Fruit fly (Drosophila melanogaster) whole organism, embryonic: ENCODE measurements around the gene CG8312.

Source experiments
- Atf-2 ChIP-seq: fragments of 200-800 bp; sonication (Bioruptor generic); optimal IDR thresholded peaks from 2 replicates; lab custom pipeline; 2016; ENCODE audit warnings: missing biosample characterization, missing genetic modification characterization
- CG10565 ChIP-seq: fragments of 200-800 bp; sonication (Bioruptor generic); optimal IDR thresholded peaks from 3 replicates; lab custom pipeline; 2016; ENCODE audit warnings: missing biosample characterization, mild to moderate bottlenecking, missing genetic modification characterization
- CG10654 ChIP-seq: fragments of 200-800 bp; sonication (Bioruptor generic); optimal IDR thresholded peaks from 2 replicates; lab custom pipeline; 2016; ENCODE audit warnings: missing biosample characterization, missing genetic modification characterization
- CG11085 ChIP-seq: fragments of 200-800 bp; sonication (Bioruptor generic); IDR thresholded peaks from 2 replicates; pipeline ENCODE4 v1.3.6; 2022; ENCODE audit warnings: missing biosample characterization, missing genetic modification characterization
- CG11456 ChIP-seq: fragments of 200-800 bp; sonication (Bioruptor generic); IDR thresholded peaks from 3 replicates; pipeline ENCODE4 v1.3.6; 2022; ENCODE audit warnings: missing biosample characterization, missing genetic modification characterization
- CG11695 ChIP-seq: fragments of 200-800 bp; sonication (Bioruptor generic); IDR thresholded peaks from 3 replicates; pipeline ENCODE4 v1.3.6; 2022; ENCODE audit warnings: missing biosample characterization, missing genetic modification characterization
- CG12104 ChIP-seq: fragments of 200-800 bp; sonication (Bioruptor generic); optimal IDR thresholded peaks from 3 replicates; lab custom pipeline; 2016; ENCODE audit warnings: missing biosample characterization, missing genetic modification characterization
- CG12391 ChIP-seq: fragments of 200-800 bp; sonication (Bioruptor generic); optimal IDR thresholded peaks from 3 replicates; lab custom pipeline; 2018; ENCODE audit warnings: missing biosample characterization, mild to moderate bottlenecking, missing genetic modification characterization, moderate library complexity
- CG12659 ChIP-seq: fragments of 200-800 bp; sonication (Bioruptor generic); optimal IDR thresholded peaks from 3 replicates; lab custom pipeline; 2017; ENCODE audit warnings: mild to moderate bottlenecking, missing biosample characterization, missing genetic modification reagents, missing genetic modification characterization
- CG14441 ChIP-seq: fragments of 200-800 bp; sonication (Bioruptor generic); IDR thresholded peaks from 2 replicates; pipeline ENCODE4 v1.3.6; 2022; ENCODE audit warnings: missing biosample characterization, missing genetic modification characterization
- CG15479 ChIP-seq: fragments of 200-800 bp; sonication (Bioruptor generic); optimal IDR thresholded peaks from 3 replicates; lab custom pipeline; 2019; ENCODE audit warnings: missing biosample characterization, mild to moderate bottlenecking, missing genetic modification characterization, moderate library complexity
- CG16813 ChIP-seq: fragments of 200-800 bp; sonication (Bioruptor generic); IDR thresholded peaks from 3 replicates; pipeline ENCODE4 v1.3.6; 2022; ENCODE audit warnings: missing biosample characterization, missing genetic modification characterization; ENCODE audit not compliant: partially characterized antibody
- CG17359 ChIP-seq: fragments of 200-800 bp; sonication (Bioruptor generic); optimal IDR thresholded peaks from 3 replicates; lab custom pipeline; 2018; ENCODE audit warnings: missing biosample characterization, mild to moderate bottlenecking, missing genetic modification characterization, moderate library complexity
- CG17361 ChIP-seq: fragments of 200-800 bp; sonication (Bioruptor generic); IDR thresholded peaks from 3 replicates; pipeline ENCODE4 v1.3.6; 2022; ENCODE audit warnings: missing biosample characterization, missing genetic modification characterization
- CG1792 ChIP-seq: fragments of 200-800 bp; sonication (Bioruptor generic); optimal IDR thresholded peaks from 2 replicates; lab custom pipeline; 2016; ENCODE audit warnings: missing biosample characterization, missing genetic modification characterization
- CG18476 ChIP-seq: fragments of 200-800 bp; sonication (Bioruptor generic); optimal IDR thresholded peaks from 2 replicates; lab custom pipeline; 2016; ENCODE audit warnings: missing biosample characterization, mild to moderate bottlenecking, missing genetic modification characterization
- CG18619 ChIP-seq: fragments of 200-800 bp; sonication (Bioruptor generic); optimal IDR thresholded peaks from 3 replicates; lab custom pipeline; 2017; ENCODE audit warnings: missing biosample characterization, mild to moderate bottlenecking, missing genetic modification characterization
- CG2116 ChIP-seq: fragments of 200-800 bp; sonication (Bioruptor generic); optimal IDR thresholded peaks from 3 replicates; lab custom pipeline; 2018; ENCODE audit warnings: missing biosample characterization, mild to moderate bottlenecking, missing genetic modification characterization
- CG2889 ChIP-seq: fragments of 200-800 bp; sonication (Bioruptor generic); IDR thresholded peaks from 3 replicates; pipeline ENCODE4 v1.3.6; 2022; ENCODE audit warnings: missing biosample characterization, missing genetic modification characterization
- CG30431 ChIP-seq: fragments of 200-800 bp; sonication (Bioruptor generic); optimal IDR thresholded peaks from 2 replicates; lab custom pipeline; 2017; ENCODE audit warnings: missing biosample characterization, missing genetic modification characterization
- CG32532 ChIP-seq: fragments of 200-800 bp; sonication (Bioruptor generic); IDR thresholded peaks from 2 replicates; pipeline ENCODE4 v1.3.6; 2022; ENCODE audit warnings: missing biosample characterization, missing genetic modification characterization
- CG3281 ChIP-seq: fragments of 200-800 bp; sonication (Bioruptor generic); optimal IDR thresholded peaks from 3 replicates; lab custom pipeline; 2017; ENCODE audit warnings: missing biosample characterization, mild to moderate bottlenecking, missing genetic modification characterization
- CG5245 ChIP-seq: fragments of 200-800 bp; sonication (Bioruptor generic); optimal IDR thresholded peaks from 3 replicates; lab custom pipeline; 2016; ENCODE audit warnings: missing biosample characterization, missing genetic modification characterization
- CG6272 ChIP-seq: fragments of 200-800 bp; sonication (Bioruptor generic); IDR thresholded peaks from 2 replicates; pipeline ENCODE4 v1.3.6; 2022; ENCODE audit warnings: missing biosample characterization, missing genetic modification characterization
- CG7556 ChIP-seq: fragments of 200-800 bp; sonication (Bioruptor generic); optimal IDR thresholded peaks from 2 replicates; lab custom pipeline; 2017; ENCODE audit warnings: missing biosample characterization, mild to moderate bottlenecking, missing genetic modification characterization
- CG8765 ChIP-seq: fragments of 200-800 bp; sonication (Bioruptor generic); IDR thresholded peaks from 2 replicates; pipeline ENCODE4 v1.3.6; 2022; ENCODE audit warnings: missing biosample characterization, missing genetic modification characterization
- CG9932 ChIP-seq: fragments of 200-800 bp; sonication (Bioruptor generic); IDR thresholded peaks from 2 replicates; pipeline ENCODE4 v1.3.6; 2022; ENCODE audit warnings: missing biosample characterization, missing genetic modification characterization
- Dip2 ChIP-seq: fragments of 200-800 bp; sonication (Bioruptor generic); IDR thresholded peaks from 2 replicates; pipeline ENCODE4 v1.3.6; 2022; ENCODE audit warnings: missing biosample characterization, missing genetic modification characterization
- Eip74EF ChIP-seq, 2 experiments: fragments of 200-800 bp in 1 of 2; fragments of >200 bp in 1 of 2; sonication (Bioruptor generic) in 1 of 2; optimal IDR thresholded peaks; 2 replicates each; lab custom pipeline; 2017 to 2019; ENCODE audit warnings: missing biosample characterization in 2 of 2, missing genetic modification characterization in 2 of 2, mild to moderate bottlenecking in 1 of 2, moderate library complexity in 1 of 2
- Hand ChIP-seq: fragments of 200-800 bp; sonication (Bioruptor generic); optimal IDR thresholded peaks from 2 replicates; lab custom pipeline; 2017; ENCODE audit warnings: mild to moderate bottlenecking, missing biosample characterization, missing genetic modification reagents, missing genetic modification characterization
- Hmx ChIP-seq: fragments of 200-800 bp; sonication (Bioruptor generic); optimal IDR thresholded peaks from 2 replicates; lab custom pipeline; 2016; ENCODE audit warnings: missing biosample characterization, missing genetic modification characterization
- Lim3 ChIP-seq: fragments of 200-800 bp; sonication (Bioruptor generic); IDR thresholded peaks from 2 replicates; pipeline ENCODE4 v1.3.6; 2022; ENCODE audit warnings: missing biosample characterization, missing genetic modification characterization
- NFAT ChIP-seq: fragments of 200-800 bp; sonication (Bioruptor generic); IDR thresholded peaks from 2 replicates; pipeline ENCODE4 v1.3.6; 2022; ENCODE audit warnings: missing biosample characterization, missing genetic modification characterization
- Opbp ChIP-seq: fragments of 200-800 bp; sonication (Bioruptor generic); IDR thresholded peaks from 3 replicates; pipeline ENCODE4 v1.3.6; 2022; ENCODE audit warnings: missing biosample characterization, missing genetic modification characterization; ENCODE audit not compliant: partially characterized antibody
- Taf1 ChIP-seq: fragments of 200-800 bp; sonication (Bioruptor generic); IDR thresholded peaks from 2 replicates; pipeline ENCODE4 v1.3.6; 2022; ENCODE audit warnings: missing biosample characterization, missing genetic modification characterization
- Xrp1 ChIP-seq: fragments of 200-800 bp; sonication (Bioruptor generic); IDR thresholded peaks from 2 replicates; pipeline ENCODE4 v1.3.6; 2022; ENCODE audit warnings: missing biosample characterization, missing genetic modification characterization
- aop ChIP-seq: fragments of 200-800 bp; sonication (Bioruptor generic); IDR thresholded peaks from 2 replicates; pipeline ENCODE4 v1.3.6; 2022; ENCODE audit warnings: missing biosample characterization, missing genetic modification characterization
- ase ChIP-seq: fragments of 200-800 bp; sonication (Bioruptor generic); IDR thresholded peaks from 3 replicates; pipeline ENCODE4 v1.3.6; 2022; ENCODE audit warnings: missing biosample characterization, missing genetic modification characterization
- ash1 ChIP-seq: fragments of 200-800 bp; sonication (Bioruptor generic); optimal IDR thresholded peaks from 2 replicates; lab custom pipeline; 2018; ENCODE audit warnings: missing biosample characterization, mild to moderate bottlenecking, missing genetic modification characterization
- cad ChIP-seq: fragments of >200 bp; optimal IDR thresholded peaks from 2 replicates; lab custom pipeline; 2017; ENCODE audit warnings: missing biosample characterization, missing genetic modification characterization
- crol ChIP-seq: fragments of 200-800 bp; sonication (Bioruptor generic); IDR thresholded peaks from 2 replicates; pipeline ENCODE4 v1.3.6; 2022; ENCODE audit warnings: missing biosample characterization, missing genetic modification characterization
- dmrt99B ChIP-seq: fragments of 200-800 bp; sonication (Bioruptor generic); optimal IDR thresholded peaks from 2 replicates; lab custom pipeline; 2018; ENCODE audit warnings: missing biosample characterization, mild to moderate bottlenecking, missing genetic modification characterization, moderate library complexity
- eyg ChIP-seq: fragments of 200-800 bp; sonication (Bioruptor generic); optimal IDR thresholded peaks from 3 replicates; lab custom pipeline; 2016; ENCODE audit warnings: missing biosample characterization, missing genetic modification characterization
- ind ChIP-seq: fragments of 200-800 bp; sonication (Bioruptor generic); optimal IDR thresholded peaks from 3 replicates; lab custom pipeline; 2016; ENCODE audit warnings: missing biosample characterization, missing genetic modification characterization
- lola ChIP-seq, 3 experiments: fragments of >200 bp in 2 of 3; fragments of 200-800 bp in 1 of 3; sonication (Bioruptor generic) in 1 of 3; optimal IDR thresholded peaks; 2 replicates each; lab custom pipeline; 2017 to 2019; ENCODE audit warnings: missing biosample characterization in 3 of 3, missing genetic modification characterization in 3 of 3, mild to moderate bottlenecking in 1 of 3, moderate library complexity in 1 of 3
- luna ChIP-seq: fragments of 200-800 bp; sonication (Bioruptor generic); optimal IDR thresholded peaks from 2 replicates; lab custom pipeline; 2016; ENCODE audit warnings: missing biosample characterization, missing genetic modification characterization
- phol ChIP-seq: fragments of 200-800 bp; sonication (Bioruptor generic); optimal IDR thresholded peaks from 3 replicates; lab custom pipeline; 2018; ENCODE audit warnings: missing biosample characterization, mild to moderate bottlenecking, missing genetic modification characterization, moderate library complexity
- ranshi ChIP-seq: fragments of 200-800 bp; sonication (Bioruptor generic); IDR thresholded peaks from 2 replicates; pipeline ENCODE4 v1.3.6; 2022; ENCODE audit warnings: missing biosample characterization, missing genetic modification characterization
- rib ChIP-seq: fragments of 200-800 bp; sonication (Bioruptor generic); IDR thresholded peaks from 2 replicates; pipeline ENCODE4 v1.3.6; 2022; ENCODE audit warnings: missing biosample characterization, missing genetic modification characterization
- schlank ChIP-seq: fragments of 200-800 bp; sonication (Bioruptor generic); optimal IDR thresholded peaks from 2 replicates; lab custom pipeline; 2018; ENCODE audit warnings: missing biosample characterization, mild to moderate bottlenecking, missing genetic modification characterization
- zfh1 ChIP-seq: fragments of 200-800 bp; sonication (Bioruptor generic); IDR thresholded peaks from 3 replicates; pipeline ENCODE4 v1.3.6; 2022; ENCODE audit warnings: missing biosample characterization, missing genetic modification characterization

The CG8312 gene

DNA sequence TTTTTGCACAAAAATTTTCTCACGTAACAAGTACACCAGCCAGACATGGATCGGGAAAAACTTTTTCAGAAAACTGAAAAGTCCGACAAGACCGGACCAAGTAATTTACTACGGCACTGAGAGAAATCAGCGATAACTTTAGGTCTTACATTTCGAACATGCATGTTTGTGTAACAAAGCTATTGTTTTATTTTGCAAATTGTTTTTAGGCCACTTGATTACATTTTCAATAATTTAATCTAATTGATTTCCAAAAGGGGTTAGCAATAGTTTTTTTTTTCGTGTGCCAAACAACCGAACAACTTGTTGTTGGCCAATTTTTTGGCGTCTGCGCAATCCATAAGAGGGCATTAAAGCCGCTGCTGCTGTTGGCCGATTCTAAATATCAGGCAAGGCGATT lies 22.0 kb downstream of the CG8312 start (continued):
- TF ChIP-seq Hmx (GFP tag; lab: Kevin White, UChicago), result no peak
- TF ChIP-seq CG6272 (GFP tag; lab: Robert Waterston, UW), result no peak
- TF ChIP-seq CG11695 (GFP tag; lab: Robert Waterston, UW), result no peak
- TF ChIP-seq CG8765 (GFP tag; lab: Robert Waterston, UW), result no peak
- no peak for TF ChIP-seq luna
- TF ChIP-seq Opbp (GFP tag; lab: Robert Waterston, UW), result no peak
- TF ChIP-seq dmrt99B, result peak; percentile 75
- no peak for TF ChIP-seq crol (GFP tag; lab: Robert Waterston, UW)
- TF ChIP-seq CG2116 (GFP tag; lab: Kevin White, UChicago), result no peak
- peak; percentile 10 for TF ChIP-seq CG12659 (GFP tag; lab: Kevin White, UChicago)
- TF ChIP-seq ranshi, result peak; percentile 68; the same call in 1 of the 2 replicates
- peak; percentile 80 for TF ChIP-seq zfh1 (GFP tag; lab: Robert Waterston, UW)
- peak; percentile 51 for TF ChIP-seq CG9932 (GFP tag; lab: Robert Waterston, UW)
- TF ChIP-seq CG15479, result no peak
- TF ChIP-seq lola (GFP tag; optimal IDR thresholded peaks at IDR 0.05; lab: Kevin White, UChicago), result no peak
- 0 out of 2 replicates have a peak, but pooled peaks have one; percentile 32 for TF ChIP-seq CG11085 (GFP tag; lab: Robert Waterston, UW)
- TF ChIP-seq ash1, result no peak
- TF ChIP-seq ind, result peak; percentile 49
- peak; percentile 71 for TF ChIP-seq CG17359 (tag; lab: Kevin White, UChicago)
- peak; percentile 43 for TF ChIP-seq CG10654
- TF ChIP-seq CG3281 (GFP tag; lab: Kevin White, UChicago), result peak; percentile 76
- 0 out of 3 replicates have a peak, but pooled peaks have one; percentile 27 for TF ChIP-seq CG2889 (GFP tag; lab: Robert Waterston, UW)
- no peak; the same call in 1 of the 3 replicates for TF ChIP-seq ase (GFP tag; lab: Robert Waterston, UW)
- TF ChIP-seq Dip2, result no peak
- no peak for TF ChIP-seq CG18619
- no peak for TF ChIP-seq Eip74EF (GFP tag; optimal IDR thresholded peaks at IDR 0.05; lab: Kevin White, UChicago)
- peak; percentile 59 for TF ChIP-seq phol (tag; lab: Kevin White, UChicago)
- TF ChIP-seq Atf-2 (GFP tag; lab: Kevin White, UChicago), result peak; percentile 14
- TF ChIP-seq CG12104 (GFP tag; lab: Kevin White, UChicago), result no peak
- no peak for TF ChIP-seq aop (GFP tag; lab: Robert Waterston, UW)
- TF ChIP-seq Hand, result peak; percentile 47
- peak; percentile 46 for TF ChIP-seq CG7556 (GFP tag; lab: Kevin White, UChicago)
- no peak for TF ChIP-seq cad
- TF ChIP-seq CG5245 (GFP tag; lab: Kevin White, UChicago), result peak; percentile 63
- TF ChIP-seq rib (GFP tag; lab: Robert Waterston, UW), result no peak
- peak; percentile 45; the same call in 1 of the 2 replicates for TF ChIP-seq CG32532 (GFP tag; lab: Robert Waterston, UW)
- peak; percentile 48; the same call in 1 of the 3 replicates for TF ChIP-seq CG17361
- no peak for TF ChIP-seq Taf1
- peak; percentile 59 for TF ChIP-seq CG18476 (GFP tag; lab: Kevin White, UChicago)
- TF ChIP-seq CG1792 (GFP tag; lab: Kevin White, UChicago), result peak; percentile 59
- TF ChIP-seq NFAT (GFP tag; lab: Robert Waterston, UW), result no peak
- TF ChIP-seq CG11456 (GFP tag; lab: Robert Waterston, UW), result no peak; the same call in 2 of the 3 replicates
- TF ChIP-seq CG12391 (tag; lab: Kevin White, UChicago), result peak; percentile 64
- peak; percentile 33 for TF ChIP-seq CG30431
- TF ChIP-seq schlank (tag; lab: Kevin White, UChicago), result peak; percentile 7
- peak; percentile 57 for TF ChIP-seq Xrp1
- no peak for TF ChIP-seq Lim3 (GFP tag; lab: Robert Waterston, UW)
- peak; percentile 43 for TF ChIP-seq eyg (GFP tag; lab: Kevin White, UChicago)
- TF ChIP-seq CG10565, result no peak
- TF ChIP-seq CG16813, result no peak
- TF ChIP-seq CG14441 (GFP tag; lab: Robert Waterston, UW), result peak; percentile 66
